Worm (Caenorhabditis elegans) whole organism, late embryonic: ENCODE data around the gene sptl-2.
A peak's percentile ranks its signal among the peaks of the same experiment; 100 is the strongest.

Experiments used
- ama-1 ChIP-seq: fragments of 150-350 bp; optimal IDR thresholded peaks from 2 replicates; lab custom pipeline; 2014
- elt-2 ChIP-seq: sonication (generic microtip); optimal IDR thresholded peaks from 2 replicates; lab custom pipeline; 2016; ENCODE audit warnings: missing genetic modification reagents, missing genetic modification characterization, missing compliant biosample characterization
- fax-1 ChIP-seq: sonication (generic microtip); optimal IDR thresholded peaks from 2 replicates; lab custom pipeline; 2016; ENCODE audit warnings: missing genotype, missing genetic modification characterization, missing compliant biosample characterization
- odd-2 ChIP-seq: sonication (generic microtip); optimal IDR thresholded peaks from 2 replicates; lab custom pipeline; 2017; ENCODE audit warnings: antibody characterized with exemption, mild to moderate bottlenecking, missing genetic modification characterization, missing compliant biosample characterization
- tbx-2 ChIP-seq: sonication (generic microtip); optimal IDR thresholded peaks from 2 replicates; lab custom pipeline; 2016; ENCODE audit warnings: missing genetic modification characterization, missing compliant biosample characterization
- unc-42 ChIP-seq: sonication (generic microtip); optimal IDR thresholded peaks from 2 replicates; lab custom pipeline; 2016; ENCODE audit warnings: missing genotype, missing genetic modification characterization, missing compliant biosample characterization

ce11 chrV:7977701-7978461 is 39.1 kb upstream of the sptl-2 start, which contains the start of gene let-413:
- peak; percentile 56 for TF ChIP-seq elt-2
- TF ChIP-seq fax-1 (tag; lab: Kevin White, UChicago): no peak
- no peak for TF ChIP-seq odd-2
- TF ChIP-seq ama-1 (lab: Kevin White, UChicago): no peak
- TF ChIP-seq tbx-2 (tag; lab: Kevin White, UChicago): no peak
- peak; percentile 20 for TF ChIP-seq unc-42 (tag; lab: Kevin White, UChicago)
